Fruit fly (Drosophila melanogaster): ENCODE results near the gene CG9123.

dm6 chrX:15303176-15304115 is 38.5 kb downstream of the CG9123 start:
- TF ChIP-seq pan (optimal IDR thresholded peaks at IDR 0.05) (no peak), usp (GFP tag; optimal IDR thresholded peaks at IDR 0.05) (no peak), psq (optimal IDR thresholded peaks at IDR 0.05) (no peak), CG8478 (optimal IDR thresholded peaks at IDR 0.05) (no peak)

All from whole organism.